Worm (Caenorhabditis elegans): Measurements from ENCODE around the gene abcf-3.

ce11 chrIII:6149467-6150072, 23.6 kb upstream of the abcf-3 start, which contains the start of the genes wht-7 and Y42G9A.1:
- no peak for TF ChIP-seq rnt-1 (tag; optimal IDR thresholded peaks at IDR 0.05)
- no peak for TF ChIP-seq fkh-6 (tag; optimal IDR thresholded peaks at IDR 0.05)
- TF ChIP-seq unc-55 (GFP tag; optimal IDR thresholded peaks at IDR 0.05) = no peak
- TF ChIP-seq ref-2 (tag; optimal IDR thresholded peaks at IDR 0.05) = no peak
- TF ChIP-seq nhr-11 (tag; optimal IDR thresholded peaks at IDR 0.05) = no peak
- no peak for TF ChIP-seq ztf-16 (tag; optimal IDR thresholded peaks at IDR 0.05)
- no peak for TF ChIP-seq fkh-10 (GFP tag; optimal IDR thresholded peaks at IDR 0.05)
- TF ChIP-seq pat-9 (tag; optimal IDR thresholded peaks at IDR 0.05) = no peak
- no peak for TF ChIP-seq gmeb-2 (tag; optimal IDR thresholded peaks at IDR 0.05)
- no peak for TF ChIP-seq hlh-6 (tag; optimal IDR thresholded peaks at IDR 0.05)
- no peak for TF ChIP-seq ceh-18 (tag; optimal IDR thresholded peaks at IDR 0.05)
- TF ChIP-seq hlh-8 (tag; optimal IDR thresholded peaks at IDR 0.05) = no peak

Data from whole organism, late embryonic.